Worm (Caenorhabditis elegans): Measurements from ENCODE around the gene F08F1.9.

DNA sequence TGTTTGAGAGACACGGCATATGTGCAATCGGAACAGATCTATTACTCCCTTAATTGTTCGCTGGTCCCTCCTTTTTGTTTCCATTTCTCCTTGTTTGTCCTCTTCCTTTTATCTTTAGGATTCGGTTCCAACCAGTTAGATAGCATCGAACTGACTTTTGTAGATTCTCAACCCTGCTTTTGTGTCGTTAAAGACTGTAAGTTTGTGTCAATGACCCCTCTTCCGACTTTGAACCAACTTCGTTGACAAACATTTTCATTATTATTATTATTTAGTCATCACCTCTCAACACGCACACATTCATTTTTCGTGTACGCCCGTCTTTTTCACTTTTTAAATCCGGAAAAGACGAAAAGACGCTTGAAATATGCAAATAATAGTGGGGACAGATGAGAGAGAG, 35.5 kb upstream of the F08F1.9 start, which contains the start of gene F16F9.1:
- no peak for TF ChIP-seq ztf-4 (tag; optimal IDR thresholded peaks at IDR 0.05)
- TF ChIP-seq zip-4 (GFP tag; optimal IDR thresholded peaks at IDR 0.05): no peak
- TF ChIP-seq pag-3 (tag; optimal IDR thresholded peaks at IDR 0.05; ENCODE audit: borderline replicate concordance, insufficient read depth): no peak
- TF ChIP-seq ztf-11 (tag; optimal IDR thresholded peaks at IDR 0.05): no peak
